Fruit fly (Drosophila melanogaster): ENCODE measurements around the gene Proc.

The Proc gene

DNA sequence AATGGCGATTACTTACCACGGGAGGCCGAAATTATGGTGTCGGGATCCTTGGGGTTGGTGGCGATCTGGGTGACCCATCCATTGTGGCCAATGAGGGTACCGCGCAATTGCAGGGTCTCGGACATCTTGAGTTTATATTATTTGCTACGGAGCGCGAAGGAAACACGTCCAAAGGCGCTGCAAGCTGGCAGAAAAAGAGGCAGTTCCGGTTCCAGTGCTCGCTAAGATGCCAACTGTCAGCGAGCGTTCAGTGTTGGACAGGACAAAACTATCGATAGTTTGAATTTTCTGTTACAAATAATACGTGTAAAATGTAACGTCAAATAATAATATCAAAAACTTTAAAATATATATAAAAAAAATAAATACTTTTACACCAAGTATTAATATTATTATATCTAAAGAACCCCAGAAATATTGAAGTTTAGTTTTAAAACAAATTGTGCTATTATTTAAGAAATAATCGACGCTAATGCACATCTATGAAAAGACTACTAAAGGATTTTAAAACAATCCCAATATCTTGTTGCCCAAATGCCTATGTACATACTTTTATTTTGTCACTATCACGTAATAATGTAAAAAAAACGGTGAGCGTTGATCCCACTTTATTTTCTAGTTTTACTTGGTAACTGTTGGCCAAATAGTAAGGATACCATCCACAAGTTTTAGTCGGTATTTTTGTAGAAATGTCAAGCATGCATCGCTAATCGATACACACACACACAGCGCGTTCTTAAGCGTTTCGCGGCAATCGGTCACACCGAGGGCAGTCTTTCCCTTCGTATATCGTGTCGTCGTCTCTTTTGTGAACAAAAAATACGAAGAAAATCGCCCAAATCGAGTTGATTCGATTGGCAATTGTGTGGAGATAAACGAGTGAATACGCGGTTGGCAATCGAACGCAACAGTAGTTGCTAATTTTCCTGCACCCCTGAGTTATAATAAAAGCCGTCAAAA, 43.9 kb downstream of the Proc start, which contains the start of the genes Rack1 and mts (continued):
- TF ChIP-seq kay (GFP tag; optimal IDR thresholded peaks at IDR 0.05) (no peak), CG8924 (tag; optimal IDR thresholded peaks at IDR 0.05) (peak; percentile 64), caup (GFP tag; optimal IDR thresholded peaks at IDR 0.05; ENCODE audit: severe bottlenecking) (peak; percentile 96), Awh (GFP tag; IDR thresholded peaks at IDR 0.05) (peak; percentile 81), crc (GFP tag; optimal IDR thresholded peaks at IDR 0.05) (peak; percentile 66), esg (GFP tag; conservative IDR thresholded peaks at IDR 0.05) (no peak), CG7928 (GFP tag; optimal IDR thresholded peaks at IDR 0.05) (peak; percentile 54), CG5953 (GFP tag; IDR thresholded peaks at IDR 0.05) (peak; percentile 69), mam (GFP tag; optimal IDR thresholded peaks at IDR 0.05) (peak; percentile 60), CG6813 (GFP tag; optimal IDR thresholded peaks at IDR 0.05) (peak; percentile 94), CG7987 (GFP tag; optimal IDR thresholded peaks at IDR 0.05) (peak; percentile 96), CG34224 (GFP tag; IDR thresholded peaks at IDR 0.05; ENCODE audit: partially characterized antibody) (peak; percentile 30; the same call in 2 of the 3 replicates), pfk (GFP tag; optimal IDR thresholded peaks at IDR 0.05) (peak; percentile 80), dan (GFP tag; IDR thresholded peaks at IDR 0.05) (no peak), trem (tag; optimal IDR thresholded peaks at IDR 0.05) (peak; percentile 48), CG1602 (GFP tag; optimal IDR thresholded peaks at IDR 0.05) (peak; percentile 77), amos (GFP tag; IDR thresholded peaks at IDR 0.05; ENCODE audit: partially characterized antibody) (peak; percentile 74), ase (GFP tag; IDR thresholded peaks at IDR 0.05) (peak; percentile 74; the same call in 2 of the 3 replicates), CG1792 (GFP tag; optimal IDR thresholded peaks at IDR 0.05) (peak; percentile 59), BtbVII (GFP tag; optimal IDR thresholded peaks at IDR 0.05) (peak; percentile 91), z (GFP tag; IDR thresholded peaks at IDR 0.05) (0 out of 3 replicates have a peak, but pooled peaks have one; percentile 42), fru (optimal IDR thresholded peaks at IDR 0.05) (no peak), chm (GFP tag; IDR thresholded peaks at IDR 0.05) (peak; percentile 92), CG15073 (GFP tag; optimal IDR thresholded peaks at IDR 0.05) (no peak), Dbx (GFP tag; IDR thresholded peaks at IDR 0.05) (peak; percentile 93), Ada2b (GFP tag; IDR thresholded peaks at IDR 0.05) (peak; percentile 38; the same call in 1 of the 2 replicates), Oli (tag; optimal IDR thresholded peaks at IDR 0.05) (peak; percentile 71), kni (GFP tag; optimal IDR thresholded peaks at IDR 0.05) (peak; percentile 77), slp2 (GFP tag; optimal IDR thresholded peaks at IDR 0.05) (peak; percentile 28), nau (GFP tag; optimal IDR thresholded peaks at IDR 0.05) (peak; percentile 88), ewg (GFP tag; optimal IDR thresholded peaks at IDR 0.05) (peak; percentile 73), en (GFP tag; optimal IDR thresholded peaks at IDR 0.05) (peak; percentile 75), insv (GFP tag; optimal IDR thresholded peaks at IDR 0.05) (peak in 1 of 2 experiments; percentile 69), rib (GFP tag; IDR thresholded peaks at IDR 0.05) (peak; percentile 69), HmgD (GFP tag; optimal IDR thresholded peaks at IDR 0.05) (no peak), crol (GFP tag; IDR thresholded peaks at IDR 0.05) (0 out of 2 replicates have a peak, but pooled peaks have one; percentile 31), odd (GFP tag; optimal IDR thresholded peaks at IDR 0.05) (peak; percentile 86), psq (GFP tag; optimal IDR thresholded peaks at IDR 0.05) (peak; percentile 57), CG6791 (GFP tag; IDR thresholded peaks at IDR 0.05; ENCODE audit: partially characterized antibody) (peak; percentile 71), CG7556 (GFP tag; optimal IDR thresholded peaks at IDR 0.05) (peak; percentile 59), unc-4 (GFP tag; IDR thresholded peaks at IDR 0.05; ENCODE audit: partially characterized antibody) (peak; percentile 53), NC2β (GFP tag; optimal IDR thresholded peaks at IDR 0.05) (peak; percentile 96), CTCF (GFP tag; optimal IDR thresholded peaks at IDR 0.05) (peak; percentile 62), abd-A (tag; optimal IDR thresholded peaks at IDR 0.05) (no peak), CG18262 (tag; optimal IDR thresholded peaks at IDR 0.05) (peak; percentile 67), CG9609 (GFP tag; optimal IDR thresholded peaks at IDR 0.05) (peak; percentile 65), CG4730 (GFP tag; IDR thresholded peaks at IDR 0.05) (peak; percentile 59), aop (GFP tag; IDR thresholded peaks at IDR 0.05) (0 out of 2 replicates have a peak, but pooled peaks have one; percentile 11), CG14860 (GFP tag; IDR thresholded peaks at IDR 0.05; ENCODE audit: partially characterized antibody) (no peak)

All from whole organism, embryonic.